Worm (Caenorhabditis elegans) whole organism, dauer: Measurements from ENCODE around the gene F25H9.7.
"Not testable (repeated sequence)": the region's sequence is repeated elsewhere in the genome, so short reads cannot be mapped to it uniquely, and the experiment has no call there.

ENCODE experiments used
- unc-62 ChIP-seq: sonication (generic microtip); optimal IDR thresholded peaks from 2 replicates; lab custom pipeline; 2017; ENCODE audit warnings: missing biosample characterization, missing genetic modification reagents, missing genetic modification characterization

F25H9.7 gene

DNA sequence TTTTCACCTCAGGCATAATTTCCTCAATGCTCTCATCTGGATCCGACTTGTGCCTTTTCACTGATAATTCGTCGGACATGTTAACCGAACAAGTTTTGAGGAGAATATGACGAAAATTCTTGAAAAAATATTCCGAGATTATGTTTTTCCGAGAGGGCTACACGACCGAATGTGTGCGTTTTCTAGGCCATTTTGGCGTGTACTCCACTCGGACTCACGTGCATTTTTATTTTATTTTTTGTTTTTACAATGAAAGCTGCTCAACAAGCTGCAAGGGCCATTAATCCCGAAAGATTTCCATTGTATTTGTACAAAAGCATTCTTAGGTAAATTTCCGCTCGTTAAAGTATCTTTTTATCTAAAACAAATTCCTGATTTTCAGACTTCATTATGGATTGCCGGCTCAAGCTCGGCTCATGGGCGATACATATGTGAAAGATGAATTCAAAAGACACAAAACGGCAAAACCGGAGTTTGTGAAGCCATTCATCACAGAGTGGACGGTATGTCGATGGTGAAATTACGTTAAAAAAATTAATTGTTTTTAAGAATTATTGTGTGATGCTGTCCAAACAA, at the start of gene F25H9.7, which contains the start of gene F25H9.6:
F25H9.7 (plus strand) TSS at position 187 of the 576 bp plus-strand sequence.
F25H9.6 (minus strand) TSS at position 172 of the 576 bp plus-strand sequence.
- TF ChIP-seq unc-62 (GFP tag; lab: Kevin White, UChicago), result no peak

DNA sequence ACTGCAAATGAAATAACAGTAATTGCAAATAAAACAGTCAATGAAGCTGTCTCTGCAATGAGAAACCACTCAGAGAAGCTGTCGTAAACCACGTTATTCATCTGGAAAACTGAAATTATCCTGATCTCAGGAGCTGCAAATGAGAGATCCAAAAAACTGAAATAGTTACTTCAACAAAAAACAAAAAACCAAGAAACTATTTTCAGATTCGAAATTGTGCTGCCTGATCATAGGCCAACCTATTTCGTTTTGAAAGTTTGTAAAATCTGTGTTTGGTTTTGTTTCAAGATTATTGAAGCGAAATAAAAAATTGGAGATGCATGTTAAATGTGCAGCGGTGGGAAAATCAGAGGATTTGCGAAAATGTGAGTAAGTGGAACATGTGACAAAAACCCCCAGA, 47.5 kb upstream of the F25H9.7 start, which contains the start of gene srv-8:
srv-8 (minus strand) TSS at position 101 of the 400 bp plus-strand sequence.
- TF ChIP-seq unc-62 (GFP tag; lab: Kevin White, UChicago), result no peak

DNA sequence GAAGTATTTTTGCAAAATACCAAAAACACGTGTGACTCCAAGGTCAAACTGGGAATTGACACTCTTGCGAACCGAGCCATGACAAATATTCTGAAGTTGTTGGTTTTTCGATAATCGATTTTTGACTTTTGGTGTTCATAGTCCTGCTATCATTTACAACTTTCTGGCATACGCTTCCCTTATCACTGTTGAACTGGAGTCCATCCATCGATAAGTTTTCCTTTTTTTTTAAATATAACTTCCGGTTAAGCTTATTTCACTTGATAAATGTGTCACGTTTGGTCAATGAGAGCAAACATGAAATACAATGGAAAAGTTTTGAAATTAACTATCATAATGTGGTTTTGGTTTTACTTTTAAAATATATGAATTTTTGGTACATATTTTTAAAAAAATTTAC, 46.5 kb upstream of the F25H9.7 start:
- no peak for TF ChIP-seq unc-62 (GFP tag; lab: Kevin White, UChicago)

DNA sequence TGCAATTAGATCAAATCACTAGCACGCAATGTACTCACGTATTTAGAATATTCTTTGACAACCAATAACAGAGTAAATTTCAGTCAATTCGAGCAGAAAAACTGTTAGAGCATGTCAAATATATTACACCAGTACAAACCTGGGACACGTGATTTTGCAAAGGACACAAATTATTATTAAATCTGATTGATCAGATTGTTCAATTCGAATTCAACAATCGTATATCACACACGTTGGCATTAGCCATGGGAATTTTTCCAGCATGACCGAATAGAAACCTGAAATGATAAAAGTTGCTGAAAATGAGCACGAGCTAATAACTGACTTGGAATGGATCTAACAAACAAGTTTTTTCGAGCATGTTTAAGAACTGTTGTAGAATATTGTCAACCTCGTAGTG, 45.1 kb upstream of the F25H9.7 start, which contains the start of gene srv-9:
srv-9 (minus strand) TSS at position 101 of the 400 bp plus-strand sequence.
- no peak for TF ChIP-seq unc-62 (GFP tag; lab: Kevin White, UChicago)

DNA sequence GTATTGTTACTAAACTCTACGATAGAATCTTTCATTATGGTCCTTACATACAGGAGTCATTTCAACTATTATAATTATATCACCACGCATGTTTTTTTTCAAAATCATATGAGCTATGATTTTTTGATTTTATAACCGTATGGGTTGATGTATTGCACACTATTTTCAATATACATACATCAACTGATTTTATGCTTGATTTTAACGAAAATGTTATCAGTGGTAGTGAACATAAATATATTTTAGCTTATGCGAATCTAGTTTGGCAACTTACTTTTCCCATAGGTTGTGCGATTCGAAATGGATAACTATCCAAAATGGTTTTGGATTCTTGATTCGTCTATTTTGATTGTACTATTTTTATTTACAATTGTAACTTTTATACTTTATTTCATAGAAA, 44.6 kb upstream of the F25H9.7 start, which contains the start of gene srv-10:
srv-10 (plus strand) TSS at position 301 of the 400 bp plus-strand sequence.
- no peak for TF ChIP-seq unc-62 (GFP tag; lab: Kevin White, UChicago)

DNA sequence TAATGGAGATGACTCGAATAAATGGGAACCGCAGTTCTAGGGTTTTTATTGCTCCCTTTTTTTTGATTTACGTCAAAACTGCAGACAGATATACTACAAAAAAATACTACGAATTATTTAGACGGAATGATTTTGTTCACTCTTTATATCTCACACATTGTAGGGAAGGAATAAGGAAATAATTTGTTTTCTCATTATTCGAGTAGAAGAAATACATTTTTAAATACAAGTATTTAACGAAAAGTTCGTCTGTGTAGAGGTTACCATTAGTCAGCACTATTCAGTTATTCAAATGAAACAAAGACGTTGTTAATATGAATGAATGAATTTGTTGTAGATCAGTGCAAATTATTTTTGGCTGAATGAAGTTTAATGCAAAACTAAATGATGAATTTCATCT, 41.4 kb upstream of the F25H9.7 start, which contains the start of gene srd-18:
srd-18 (minus strand) TSS at position 101 of the 400 bp plus-strand sequence.
- no peak for TF ChIP-seq unc-62 (GFP tag; lab: Kevin White, UChicago)

DNA sequence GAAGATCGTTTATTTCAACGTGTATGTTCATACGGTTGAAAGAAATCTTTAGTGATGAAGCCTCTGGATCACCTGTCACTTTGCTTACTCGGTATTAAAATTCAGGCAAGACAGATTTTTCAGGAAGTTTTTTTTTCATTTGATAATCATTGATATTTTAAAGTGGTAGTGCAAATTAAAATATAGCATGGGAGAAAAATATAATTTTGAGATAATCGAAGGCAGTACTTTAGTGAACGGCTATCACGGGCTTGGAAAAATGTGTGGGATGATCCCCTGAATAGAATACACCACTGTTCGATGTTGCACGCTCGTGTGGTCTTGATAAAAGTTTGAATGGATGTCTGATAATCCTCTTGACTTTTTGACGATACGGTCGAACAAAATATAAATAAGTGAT, 40.8 kb upstream of the F25H9.7 start:
- no peak for TF ChIP-seq unc-62 (GFP tag; lab: Kevin White, UChicago)

DNA sequence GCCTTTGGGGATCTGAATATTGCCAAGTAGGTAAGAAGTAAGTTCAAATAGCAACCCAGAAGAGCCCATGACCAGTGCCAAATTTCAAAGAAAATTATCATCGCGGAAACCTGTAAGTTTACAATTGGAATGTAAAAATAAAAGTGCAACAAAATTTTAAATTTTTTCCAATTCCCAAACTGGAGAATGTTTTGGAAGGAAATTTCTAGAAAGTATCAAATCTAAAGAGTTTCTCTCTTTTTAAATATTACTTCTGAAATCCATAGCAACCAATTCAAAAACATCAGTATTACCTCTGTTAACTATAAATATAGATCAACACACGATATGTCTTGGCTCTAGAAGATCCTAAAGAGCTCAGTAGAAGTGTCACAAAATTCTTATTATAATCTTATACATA, 39.5 kb upstream of the F25H9.7 start, which contains the start of gene srd-19:
srd-19 (minus strand) TSS at position 101 of the 400 bp plus-strand sequence.
- no peak for TF ChIP-seq unc-62 (GFP tag; lab: Kevin White, UChicago)

DNA sequence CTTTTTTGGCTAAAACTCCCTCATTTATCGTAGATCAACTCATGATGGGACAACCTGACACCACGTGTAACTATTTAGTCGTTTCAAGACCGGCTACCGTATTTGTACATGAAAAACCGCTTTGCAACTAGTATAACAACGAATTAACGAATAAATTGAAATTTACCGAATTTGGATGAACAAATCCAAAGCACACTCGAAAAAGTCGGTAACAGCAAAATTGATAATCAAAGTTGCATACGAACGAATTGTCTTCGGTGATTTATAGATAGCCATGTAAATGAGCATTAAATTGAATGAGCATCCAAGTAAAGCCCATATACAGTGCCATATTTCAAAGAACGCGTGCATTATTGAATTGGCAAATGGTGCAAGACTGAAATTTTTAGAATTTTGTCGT, 35.8 kb upstream of the F25H9.7 start, which contains the start of gene srd-17:
srd-17 (minus strand) TSS at position 351 of the 400 bp plus-strand sequence.
- TF ChIP-seq unc-62 (GFP tag; lab: Kevin White, UChicago), result no peak

DNA sequence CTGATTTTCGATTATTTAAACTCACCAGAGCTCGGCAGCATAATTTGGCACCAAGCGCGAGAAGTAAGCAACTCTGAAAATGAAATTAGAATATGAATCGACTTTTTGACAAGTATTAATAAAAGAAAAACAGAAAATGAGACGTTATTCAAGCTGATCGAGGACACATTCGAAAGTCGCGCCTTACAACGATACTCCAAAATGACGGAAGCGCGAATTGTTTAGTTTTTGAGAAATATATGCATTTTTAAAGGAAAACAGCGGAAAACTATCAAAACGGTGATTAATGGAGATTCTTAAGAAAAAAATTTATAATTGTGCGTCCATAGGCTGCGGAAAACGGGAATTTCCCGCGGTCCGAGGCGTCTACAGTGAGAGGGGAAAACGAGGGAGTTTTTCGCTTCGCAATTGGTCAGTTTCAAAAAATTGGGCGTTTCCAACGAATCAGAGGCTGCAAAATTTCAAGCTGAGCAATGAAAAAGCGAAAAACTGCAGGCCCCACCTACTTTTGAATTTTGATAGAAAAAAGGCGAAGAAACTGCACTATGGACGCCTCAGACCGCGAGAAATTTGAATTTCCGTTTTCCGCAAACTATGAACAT, 30.6 kb upstream of the F25H9.7 start, which contains the start of gene mes-4:
mes-4 (minus strand) TSS at position 73 of the 602 bp plus-strand sequence.
- no peak for TF ChIP-seq unc-62 (GFP tag; lab: Kevin White, UChicago)

DNA sequence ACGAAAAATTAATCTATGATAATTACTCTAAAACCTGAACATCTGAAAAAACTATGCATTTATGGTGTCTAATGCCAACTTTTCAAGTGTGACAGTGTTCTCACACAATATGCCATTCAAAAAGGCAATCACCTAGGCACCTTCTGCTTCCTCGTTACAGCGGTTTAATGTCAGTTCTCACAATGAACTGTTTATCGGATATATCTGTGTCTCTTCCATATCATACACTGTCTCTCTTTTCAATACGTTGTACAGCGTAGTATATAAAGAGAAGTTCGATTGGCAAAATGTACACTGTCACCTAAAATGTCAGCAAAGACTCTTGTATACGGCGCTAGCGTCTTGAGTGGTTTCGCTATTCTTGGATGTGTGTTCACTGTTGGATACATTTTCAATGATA, 26.5 kb upstream of the F25H9.7 start, which contains the start of gene col-162:
col-162 (plus strand) TSS at position 301 of the 400 bp plus-strand sequence.
- TF ChIP-seq unc-62 (GFP tag; lab: Kevin White, UChicago), result no peak

DNA sequence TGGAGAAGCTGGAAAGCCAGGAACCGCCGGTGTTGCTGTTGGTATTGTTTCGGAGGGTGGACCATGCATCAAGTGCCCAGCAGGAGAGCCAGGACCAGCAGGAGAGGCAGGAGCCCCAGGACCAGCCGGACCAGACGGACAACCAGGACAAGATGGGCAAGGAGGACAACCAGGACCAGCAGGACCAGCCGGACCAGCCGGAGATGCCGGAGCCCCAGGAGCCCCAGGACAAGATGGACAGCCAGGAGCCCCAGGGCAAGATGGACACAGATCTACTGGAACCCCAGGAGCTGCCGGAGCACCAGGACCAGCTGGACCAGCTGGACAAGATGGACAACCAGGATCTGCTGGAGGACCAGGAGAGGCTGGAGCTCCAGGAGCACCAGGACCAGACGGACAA, 25.4 kb upstream of the F25H9.7 start:
- TF ChIP-seq unc-62 (GFP tag; lab: Kevin White, UChicago), result no peak

DNA sequence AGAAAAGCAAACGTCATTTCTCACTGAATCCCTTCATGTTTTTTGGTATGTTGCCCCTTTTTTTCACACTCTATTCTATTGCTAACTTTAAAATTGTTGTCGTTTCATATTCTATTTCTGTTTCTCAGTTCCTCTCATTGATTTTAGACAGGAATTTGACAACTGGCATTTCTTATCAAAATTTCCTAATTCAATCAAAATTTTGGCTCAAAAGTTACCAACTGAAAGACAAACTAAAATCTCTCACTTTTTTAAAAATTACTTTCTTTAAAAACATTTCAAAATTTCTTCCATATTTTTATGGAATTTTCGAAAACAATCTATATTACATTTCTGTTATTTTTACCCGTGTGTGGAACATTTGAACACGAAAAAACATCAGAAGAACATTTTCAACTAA, 24.6 kb upstream of the F25H9.7 start, which contains the start of gene Y2H9A.6:
Y2H9A.6 (plus strand) TSS at position 301 of the 400 bp plus-strand sequence.
- not testable (repeated sequence) for TF ChIP-seq unc-62 (GFP tag; lab: Kevin White, UChicago)

DNA sequence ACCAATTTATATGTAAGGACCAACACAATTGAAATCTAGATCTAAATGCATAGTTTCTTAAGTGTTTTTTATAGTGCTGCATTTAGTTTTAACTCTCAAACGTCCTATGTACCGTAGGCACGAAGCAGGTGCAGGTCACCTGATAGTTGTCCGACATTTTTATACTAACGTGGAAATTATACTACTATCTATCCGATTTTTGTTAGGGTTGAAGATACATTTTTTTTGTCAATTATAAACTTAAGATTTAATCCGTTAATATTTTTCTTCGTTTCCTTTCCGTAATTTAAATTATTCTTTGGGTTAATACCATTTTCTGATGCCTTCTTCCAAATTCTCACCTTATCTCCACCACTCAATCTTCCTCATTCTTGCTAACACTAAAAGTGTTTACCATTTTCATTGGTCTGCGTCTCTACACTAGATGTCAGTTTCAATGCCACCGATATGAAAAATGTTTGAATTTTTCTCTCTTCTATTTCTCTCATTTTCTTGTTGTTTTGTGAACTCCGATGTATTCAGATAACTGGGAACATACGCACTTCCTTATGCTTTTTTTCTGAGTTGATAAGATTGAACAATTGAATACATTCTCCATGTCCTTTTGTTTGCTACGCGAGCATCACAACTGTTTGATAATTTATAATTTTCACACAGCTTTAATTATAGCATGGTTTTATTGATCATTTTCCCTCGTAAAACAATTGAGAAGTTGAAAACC, 22.8 kb upstream of the F25H9.7 start, which contains the start of gene Y2H9A.4:
Y2H9A.4 (plus strand) TSS at position 671 of the 721 bp plus-strand sequence.
- no peak for TF ChIP-seq unc-62 (GFP tag; lab: Kevin White, UChicago)

DNA sequence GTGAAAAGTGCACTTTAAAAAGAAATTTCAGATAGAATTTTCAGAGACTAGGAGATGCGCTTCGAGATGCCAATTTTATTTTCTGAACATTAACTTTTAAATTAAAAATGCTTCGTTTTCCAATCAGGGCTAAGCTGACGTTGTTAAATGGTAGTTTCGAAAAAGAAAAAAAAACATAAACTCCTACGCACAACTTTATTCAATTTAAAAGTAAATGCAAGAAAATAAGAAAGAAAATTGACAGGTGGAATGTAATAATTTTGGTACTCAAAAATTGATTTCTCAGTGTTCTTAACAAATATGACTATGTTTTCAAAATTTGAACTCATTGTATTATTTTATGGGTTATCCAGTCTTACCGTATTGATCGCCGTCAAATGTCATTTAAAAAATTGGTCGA, 14.8 kb upstream of the F25H9.7 start, which contains the start of gene lurp-2:
lurp-2 (plus strand) TSS at position 301 of the 400 bp plus-strand sequence.
- no peak for TF ChIP-seq unc-62 (GFP tag; lab: Kevin White, UChicago)
